Fruit fly (Drosophila melanogaster) whole organism, prepupa: Measurements from ENCODE around the gene CG13771.

Experiments used
- CG11902 ChIP-seq: fragments of 200-800 bp; sonication (Bioruptor generic); optimal IDR thresholded peaks from 3 replicates; lab custom pipeline; 2016; ENCODE audit warnings: missing biosample characterization, missing genetic modification characterization
- CG32006 ChIP-seq: fragments of 200-800 bp; sonication (Bioruptor generic); optimal IDR thresholded peaks from 3 replicates; lab custom pipeline; 2017; ENCODE audit warnings: missing biosample characterization, mild to moderate bottlenecking, missing genetic modification characterization
- CG6163 ChIP-seq: fragments of 200-800 bp; sonication (Bioruptor generic); IDR thresholded peaks from 3 replicates; pipeline ENCODE4 v1.3.6; 2022; ENCODE audit warnings: missing biosample characterization, missing genetic modification characterization
- Ets21C ChIP-seq: fragments of 200-800 bp; sonication (Bioruptor generic); optimal IDR thresholded peaks from 3 replicates; lab custom pipeline; 2016; ENCODE audit warnings: missing biosample characterization, missing genetic modification characterization
- Ets96B ChIP-seq: fragments of 200-800 bp; optimal IDR thresholded peaks from 2 replicates; lab custom pipeline; 2019; ENCODE audit warnings: missing biosample characterization, mild to moderate bottlenecking, missing genetic modification characterization, moderate library complexity
- OdsH ChIP-seq: fragments of 200-800 bp; sonication (Bioruptor generic); optimal IDR thresholded peaks from 3 replicates; lab custom pipeline; 2016; ENCODE audit warnings: missing biosample characterization, missing genetic modification characterization
- acj6 ChIP-seq: fragments of 200-800 bp; sonication (Bioruptor generic); optimal IDR thresholded peaks from 3 replicates; lab custom pipeline; 2016; ENCODE audit warnings: missing biosample characterization, missing genetic modification characterization
- net ChIP-seq: fragments of 200-800 bp; sonication (Bioruptor generic); optimal IDR thresholded peaks from 3 replicates; lab custom pipeline; 2016; ENCODE audit warnings: missing biosample characterization, missing genetic modification characterization

DNA sequence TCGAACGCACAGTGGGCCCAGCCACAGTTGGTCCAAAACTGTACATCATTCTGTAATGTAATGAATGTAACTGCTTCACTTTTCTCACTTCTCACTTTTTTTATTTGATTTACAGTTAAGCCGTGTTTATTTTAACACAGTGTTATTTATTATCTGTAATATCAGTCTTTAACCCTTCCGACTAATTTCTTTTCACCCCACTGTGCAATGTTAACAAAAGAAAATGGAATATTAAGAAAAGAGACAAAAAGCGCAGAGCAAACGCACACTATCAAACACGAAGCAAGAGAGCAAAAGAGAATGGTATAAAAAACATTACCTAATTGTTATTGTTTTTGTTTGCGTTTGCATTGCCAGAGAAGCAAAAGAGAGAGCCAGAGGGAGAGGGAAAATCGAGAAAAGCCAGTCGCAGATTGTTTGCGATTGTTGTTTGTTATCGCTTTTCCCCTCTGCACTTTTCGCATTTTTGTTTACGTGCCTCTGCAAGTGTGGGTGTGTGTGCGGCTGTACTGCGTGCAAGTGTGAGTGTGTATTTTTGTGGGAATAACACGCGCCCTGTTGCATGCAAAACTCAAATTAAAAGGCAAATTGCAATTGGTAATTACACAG, 16.2 kb downstream of the CG13771 start:
- TF ChIP-seq net (GFP tag; lab: Kevin White, UChicago): peak; percentile 98
- peak; percentile 89 for TF ChIP-seq Ets96B (tag; lab: Kevin White, UChicago)
- peak; percentile 77 for TF ChIP-seq CG11902 (GFP tag; lab: Kevin White, UChicago)
- peak; percentile 92 for TF ChIP-seq Ets21C (GFP tag; lab: Kevin White, UChicago)
- TF ChIP-seq acj6: peak; percentile 92
- peak; percentile 98 for TF ChIP-seq CG32006 (GFP tag; lab: Kevin White, UChicago)
- TF ChIP-seq CG6163 (GFP tag; lab: Robert Waterston, UW): peak; percentile 96
- peak; percentile 96 for TF ChIP-seq OdsH (GFP tag; lab: Kevin White, UChicago)
